Worm (Caenorhabditis elegans) whole organism, L4 larva: ENCODE measurements around the gene brc-2.
A peak's percentile ranks its signal among the peaks of the same experiment; 100 is the strongest.

Source experiments
- F26F4.8 ChIP-seq: fragments of 200-800 bp; sonication (Bioruptor generic); conservative IDR thresholded peaks from 2 replicates; pipeline ENCODE4 v1.3.6; 2022; ENCODE audit warnings: missing genetic modification characterization, missing compliant biosample characterization
- R02D3.7 ChIP-seq: fragments of 150-350 bp; sonication (generic microtip); optimal IDR thresholded peaks from 3 replicates; lab custom pipeline; 2014; ENCODE audit warnings: missing biosample characterization, missing genetic modification characterization
- T20F7.1 ChIP-seq: fragments of 200-800 bp; sonication (Bioruptor generic); optimal IDR thresholded peaks from 2 replicates; lab custom pipeline; 2018; ENCODE audit warnings: mild to moderate bottlenecking, missing genetic modification characterization, missing compliant biosample characterization
- T26A8.4 ChIP-seq: fragments of 200-800 bp; sonication (Bioruptor generic); IDR thresholded peaks from 2 replicates; pipeline ENCODE4 v1.3.6; 2022; ENCODE audit warnings: missing genetic modification characterization, missing compliant biosample characterization
- Y105C5A.15 ChIP-seq: fragments of 200-800 bp; sonication (Bioruptor generic); IDR thresholded peaks from 2 replicates; pipeline ENCODE4 v1.3.6; 2022; ENCODE audit warnings: missing genetic modification characterization, missing compliant biosample characterization
- aha-1 ChIP-seq: fragments of 150-350 bp; peaks from one replicate; lab custom pipeline; 2014; ENCODE audit warnings: missing biosample characterization, missing genetic modification characterization
- attf-4 ChIP-seq: sonication (generic microtip); optimal IDR thresholded peaks from 3 replicates; lab custom pipeline; 2017; ENCODE audit warnings: missing biosample characterization, missing genetic modification characterization
- ceh-28 ChIP-seq: fragments of 150-350 bp; optimal IDR thresholded peaks from 2 replicates; lab custom pipeline; 2014; ENCODE audit warnings: missing biosample characterization, missing genetic modification reagents, missing genetic modification characterization
- ceh-62 ChIP-seq: sonication (generic microtip); optimal IDR thresholded peaks from 2 replicates; lab custom pipeline; 2017; ENCODE audit warnings: missing biosample characterization, missing genetic modification characterization
- ces-1 ChIP-seq: fragments of 150-350 bp; sonication (generic microtip); optimal IDR thresholded peaks from 4 replicates; lab custom pipeline; 2014; ENCODE audit warnings: missing biosample characterization, missing genetic modification reagents, missing genetic modification characterization
- cey-2 ChIP-seq: sonication (generic microtip); optimal IDR thresholded peaks from 3 replicates; lab custom pipeline; 2017; ENCODE audit warnings: missing genetic modification characterization, mild to moderate bottlenecking, missing compliant biosample characterization, antibody characterized with exemption, borderline replicate concordance; ENCODE audit not compliant: insufficient read depth
- daf-16 ChIP-seq, 3 experiments: sonication (generic microtip); optimal IDR thresholded peaks; 2 replicates each; lab custom pipeline; 2016 to 2017; ENCODE audit warnings: missing genetic modification characterization in 3 of 3, missing genetic modification reagents in 3 of 3, mild to moderate bottlenecking in 2 of 3, missing compliant biosample characterization in 2 of 3, missing biosample characterization in 1 of 3, moderate library complexity in 1 of 3
- daf-19 ChIP-seq: fragments of 200-800 bp; sonication (Bioruptor generic); conservative IDR thresholded peaks from 2 replicates; pipeline ENCODE4 v1.3.6; 2022; ENCODE audit warnings: missing genetic modification characterization, missing compliant biosample characterization
- egl-27 ChIP-seq: sonication (generic microtip); optimal IDR thresholded peaks from 3 replicates; lab custom pipeline; 2017; ENCODE audit warnings: missing biosample characterization, missing genetic modification reagents, missing genetic modification characterization
- gei-8 ChIP-seq: fragments of 200-800 bp; sonication (Bioruptor generic); optimal IDR thresholded peaks from 2 replicates; lab custom pipeline; 2018; ENCODE audit warnings: mild to moderate bottlenecking, missing genetic modification characterization, missing compliant biosample characterization
- hlh-11 ChIP-seq: fragments of 200-800 bp; sonication (Bioruptor generic); optimal IDR thresholded peaks from 2 replicates; lab custom pipeline; 2018; ENCODE audit warnings: mild to moderate bottlenecking, missing genetic modification characterization, missing compliant biosample characterization
- hmg-1.1 ChIP-seq: fragments of 200-800 bp; sonication (Bioruptor generic); IDR thresholded peaks from 2 replicates; pipeline ENCODE4 v1.3.6; 2022; ENCODE audit warnings: missing genetic modification reagents, missing genetic modification characterization, missing compliant biosample characterization
- lin-13 ChIP-seq: fragments of 150-350 bp; optimal IDR thresholded peaks from 2 replicates; lab custom pipeline; 2014; ENCODE audit warnings: missing biosample characterization, missing genetic modification reagents, missing genetic modification characterization
- lin-29 ChIP-seq: fragments of 200-800 bp; sonication (Bioruptor generic); IDR thresholded peaks from 2 replicates; pipeline ENCODE4 v1.3.6; 2022; ENCODE audit warnings: missing genetic modification reagents, missing genetic modification characterization, missing compliant biosample characterization
- lin-38 ChIP-seq: fragments of 200-800 bp; sonication (Bioruptor generic); IDR thresholded peaks from 2 replicates; pipeline ENCODE4 v1.3.6; 2022; ENCODE audit warnings: missing genetic modification reagents, missing genetic modification characterization, missing compliant biosample characterization
- lir-3 ChIP-seq: sonication (generic microtip); optimal IDR thresholded peaks from 2 replicates; lab custom pipeline; 2016; ENCODE audit warnings: mild to moderate bottlenecking, missing genetic modification characterization, missing compliant biosample characterization
- lsy-2 ChIP-seq, 2 experiments: fragments of 150-350 bp in 1 of 2; sonication (generic microtip) in 1 of 2; optimal IDR thresholded peaks; 2 replicates each; lab custom pipeline; 2014 to 2017; ENCODE audit warnings: missing biosample characterization in 2 of 2, missing genetic modification characterization in 2 of 2
- madf-9 ChIP-seq: fragments of 200-800 bp; sonication (Bioruptor generic); conservative IDR thresholded peaks from 2 replicates; pipeline ENCODE4 v1.3.6; 2022; ENCODE audit warnings: missing genetic modification reagents, missing genetic modification characterization, missing compliant biosample characterization
- mep-1 ChIP-seq: fragments of 150-350 bp; sonication (generic microtip); optimal IDR thresholded peaks from 3 replicates; lab custom pipeline; 2014; ENCODE audit warnings: missing biosample characterization, missing genetic modification characterization
- mxl-2 ChIP-seq: fragments of 200-800 bp; sonication (Bioruptor generic); conservative IDR thresholded peaks from 2 replicates; pipeline ENCODE4 v1.3.6; 2022; ENCODE audit warnings: missing genetic modification reagents, missing genetic modification characterization, missing compliant biosample characterization
- nhr-102 ChIP-seq: sonication (generic microtip); optimal IDR thresholded peaks from 2 replicates; lab custom pipeline; 2016; ENCODE audit warnings: mild to moderate bottlenecking, missing genetic modification characterization, moderate library complexity, missing compliant biosample characterization
- nhr-111 ChIP-seq: fragments of 200-800 bp; sonication (Bioruptor generic); optimal IDR thresholded peaks from 2 replicates; lab custom pipeline; 2018; ENCODE audit warnings: mild to moderate bottlenecking, missing genetic modification characterization, missing compliant biosample characterization
- nhr-25 ChIP-seq: sonication (generic microtip); optimal IDR thresholded peaks from 2 replicates; lab custom pipeline; 2017; ENCODE audit warnings: missing genetic modification characterization, mild to moderate bottlenecking, missing compliant biosample characterization, antibody characterized with exemption, moderate library complexity, borderline replicate concordance; ENCODE audit not compliant: insufficient read depth
- nhr-28 ChIP-seq: fragments of 150-350 bp; optimal IDR thresholded peaks from 2 replicates; lab custom pipeline; 2014; ENCODE audit warnings: missing biosample characterization, missing genetic modification characterization
- nhr-41 ChIP-seq: fragments of 200-800 bp; sonication (Bioruptor generic); IDR thresholded peaks from 2 replicates; pipeline ENCODE4 v1.3.6; 2022; ENCODE audit warnings: missing genetic modification reagents, missing genetic modification characterization, missing compliant biosample characterization
- pha-4 ChIP-seq, 2 experiments: fragments of 150-350 bp in 1 of 2; fragments of 200-800 bp in 1 of 2; sonication (Bioruptor generic) in 1 of 2; IDR thresholded peaks in 1 of 2; optimal IDR thresholded peaks in 1 of 2; 2 replicates each; pipeline versions ENCODE4 v1.3.6 to Lab custom; 2014 to 2022; ENCODE audit warnings: missing genetic modification characterization in 2 of 2, missing genetic modification reagents in 2 of 2, missing biosample characterization in 1 of 2, missing compliant biosample characterization in 1 of 2
- php-3 ChIP-seq: fragments of 200-800 bp; sonication (Bioruptor generic); IDR thresholded peaks from 2 replicates; pipeline ENCODE4 v1.3.6; 2022; ENCODE audit warnings: missing genetic modification reagents, missing genetic modification characterization, missing compliant biosample characterization
- rbr-2 ChIP-seq: sonication (generic microtip); optimal IDR thresholded peaks from 2 replicates; lab custom pipeline; 2016; ENCODE audit warnings: missing genotype, missing genetic modification characterization, missing compliant biosample characterization
- saeg-2 ChIP-seq: fragments of 200-800 bp; sonication (Bioruptor generic); IDR thresholded peaks from 2 replicates; pipeline ENCODE4 v1.3.6; 2022; ENCODE audit warnings: missing genetic modification reagents, missing genetic modification characterization, missing compliant biosample characterization
- sdz-12 ChIP-seq: fragments of 200-800 bp; sonication (Bioruptor generic); optimal IDR thresholded peaks from 2 replicates; lab custom pipeline; 2018; ENCODE audit warnings: mild to moderate bottlenecking, missing genetic modification characterization, missing compliant biosample characterization
- skn-1 ChIP-seq: fragments of 150-350 bp; optimal IDR thresholded peaks from 2 replicates; lab custom pipeline; 2014; ENCODE audit warnings: missing biosample characterization, missing genetic modification characterization
- spr-1 ChIP-seq: sonication (generic microtip); optimal IDR thresholded peaks from 2 replicates; lab custom pipeline; 2016; ENCODE audit warnings: mild to moderate bottlenecking, missing genetic modification characterization, missing compliant biosample characterization
- unc-39 ChIP-seq: sonication (generic microtip); optimal IDR thresholded peaks from 2 replicates; lab custom pipeline; 2017; ENCODE audit warnings: missing biosample characterization, missing genetic modification characterization
- zag-1 ChIP-seq: fragments of 150-350 bp; optimal IDR thresholded peaks from 2 replicates; lab custom pipeline; 2014; ENCODE audit warnings: missing biosample characterization, missing genetic modification characterization
- zip-11 ChIP-seq: fragments of 200-800 bp; sonication (Bioruptor generic); IDR thresholded peaks from 2 replicates; pipeline ENCODE4 v1.3.6; 2022; ENCODE audit warnings: missing genetic modification characterization, missing compliant biosample characterization
- zip-2 ChIP-seq: fragments of 150-350 bp; optimal IDR thresholded peaks from 2 replicates; lab custom pipeline; 2014; ENCODE audit warnings: missing biosample characterization, missing genetic modification characterization
- ztf-11 ChIP-seq: fragments of 150-350 bp; optimal IDR thresholded peaks from 2 replicates; lab custom pipeline; 2014; ENCODE audit warnings: missing biosample characterization, missing genetic modification characterization
- ztf-7 ChIP-seq: fragments of 150-350 bp; optimal IDR thresholded peaks from 2 replicates; lab custom pipeline; 2014; ENCODE audit warnings: missing biosample characterization, missing genetic modification characterization

brc-2 gene

ce11 chrIII:6929558-6930167, 26.8 kb upstream of the brc-2 start, which contains the start of gene inf-1 (continued):
- no peak for TF ChIP-seq nhr-102 (tag; lab: Kevin White, UChicago)
- TF ChIP-seq egl-27 (tag; lab: Kevin White, UChicago), result no peak
- TF ChIP-seq T26A8.4 (GFP tag; lab: Robert Waterston, UW), result no peak
- no peak for TF ChIP-seq unc-39 (tag; lab: Kevin White, UChicago)
- TF ChIP-seq zip-11 (GFP tag; lab: Robert Waterston, UW), result no peak
- TF ChIP-seq saeg-2 (GFP tag; lab: Robert Waterston, UW), result no peak
- TF ChIP-seq php-3 (GFP tag; lab: Robert Waterston, UW), result no peak
- no peak for TF ChIP-seq hlh-11
- no peak for TF ChIP-seq skn-1 (tag; lab: Kevin White, UChicago)
- TF ChIP-seq madf-9, result no peak
- TF ChIP-seq pha-4 (GFP tag; IDR thresholded peaks at IDR 0.05; lab: Robert Waterston, UW), result no peak
- peak; percentile 29 for TF ChIP-seq pha-4 (tag; optimal IDR thresholded peaks at IDR 0.05; lab: Kevin White, UChicago)
- TF ChIP-seq daf-16 (GFP tag; optimal IDR thresholded peaks at IDR 0.05; lab: Kevin White, UChicago), result no peak
- peak; percentile 32 for TF ChIP-seq daf-16 (tag; optimal IDR thresholded peaks at IDR 0.05; lab: Kevin White, UChicago)
- TF ChIP-seq R02D3.7 (tag; lab: Kevin White, UChicago), result no peak
- TF ChIP-seq zip-2 (tag; lab: Kevin White, UChicago), result no peak
- no peak for TF ChIP-seq zag-1
- no peak for TF ChIP-seq nhr-41 (GFP tag; lab: Robert Waterston, UW)
- TF ChIP-seq cey-2 (tag; lab: Kevin White, UChicago), result no peak
- peak; percentile 49 for TF ChIP-seq T20F7.1 (GFP tag; lab: Kevin White, UChicago)
- TF ChIP-seq daf-19 (GFP tag; lab: Robert Waterston, UW), result no peak
- TF ChIP-seq lin-13 (GFP tag; lab: Kevin White, UChicago), result no peak

DNA sequence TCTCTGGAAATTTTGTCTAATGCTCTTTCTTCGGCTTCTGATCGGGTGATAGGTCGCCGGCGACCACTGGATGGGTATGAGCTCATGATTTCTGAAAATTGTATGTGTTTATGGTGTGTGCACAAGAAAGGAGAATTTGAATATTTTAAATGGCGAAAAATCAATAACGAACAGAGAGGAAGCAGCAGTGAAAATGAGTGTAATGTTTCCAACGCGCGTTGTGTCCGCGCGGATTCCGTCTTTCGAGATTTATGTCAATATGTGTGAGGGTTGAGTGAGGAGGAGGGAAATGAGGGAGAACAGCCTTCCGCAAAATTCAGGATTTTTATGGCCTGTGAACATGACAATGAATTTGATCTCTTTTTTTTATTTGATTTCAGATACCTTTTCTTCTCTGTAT, 25.8 kb upstream of the brc-2 start, which contains the start of gene flap-1:
TSS of gene flap-1 (minus strand) at position 101 of the 400 bp plus-strand sequence.
- TF ChIP-seq unc-39 (tag; lab: Kevin White, UChicago) (no peak), aha-1 (tag; lab: Kevin White, UChicago) (peak; percentile 89)

ce11 chrIII:6914840-6915239, 11.9 kb upstream of the brc-2 start:
- no peak for TF ChIP-seq F26F4.8 (GFP tag; lab: Robert Waterston, UW)
- no peak for TF ChIP-seq lir-3
- peak; percentile 52 for TF ChIP-seq ces-1
- peak in 1 of 2 experiments; percentile 31 for TF ChIP-seq lsy-2 (tag; optimal IDR thresholded peaks at IDR 0.05; lab: Kevin White, UChicago)
- no peak for TF ChIP-seq mxl-2
- TF ChIP-seq nhr-25, result no peak

ce11 chrIII:6912381-6912780, 9.5 kb upstream of the brc-2 start, which contains the start of gene pdf-1:
pdf-1 (minus strand) TSS chrIII:6912481.
- TF ChIP-seq nhr-41 (GFP tag; lab: Robert Waterston, UW), result no peak
- TF ChIP-seq ces-1, result no peak
- no peak for TF ChIP-seq mxl-2
- no peak for TF ChIP-seq lin-29 (GFP tag; lab: Robert Waterston, UW)
- TF ChIP-seq zag-1, result no peak
- TF ChIP-seq ztf-11 (tag; lab: Kevin White, UChicago), result no peak
- no peak for TF ChIP-seq attf-4 (tag; lab: Kevin White, UChicago)
- no peak for TF ChIP-seq lin-38 (GFP tag; lab: Robert Waterston, UW)
- TF ChIP-seq T20F7.1 (GFP tag; lab: Kevin White, UChicago), result no peak

DNA sequence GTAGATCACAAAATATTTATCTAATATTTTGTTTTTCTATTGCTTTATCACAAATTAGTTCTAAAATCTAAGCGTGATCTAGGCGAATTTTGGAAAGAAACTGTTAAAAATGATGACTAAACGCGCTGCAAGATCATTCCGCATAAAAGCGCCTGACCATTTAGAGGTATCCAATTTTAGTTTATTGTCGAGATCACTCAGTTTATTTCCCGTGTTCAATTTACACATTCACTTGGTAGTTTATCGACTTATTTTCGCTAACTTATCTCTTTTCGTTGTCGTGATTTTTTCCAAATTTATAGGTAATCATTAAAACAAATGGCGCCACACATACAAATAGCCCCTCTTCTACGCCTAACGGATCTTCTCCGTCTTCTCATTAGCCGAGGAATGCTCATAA, 3.5 kb upstream of the brc-2 start, which contains the start of gene T07E3.2:
TSS of gene T07E3.2 (plus strand) at position 301 of the 400 bp plus-strand sequence.
- TF ChIP-seq madf-9 (no peak), ceh-28 (no peak), mep-1 (no peak), gei-8 (GFP tag; lab: Kevin White, UChicago) (no peak), zag-1 (no peak), nhr-25 (no peak), nhr-41 (GFP tag; lab: Robert Waterston, UW) (no peak), nhr-28 (tag; lab: Kevin White, UChicago) (no peak), Y105C5A.15 (no peak), ztf-7 (tag; lab: Kevin White, UChicago) (no peak), hmg-1.1 (GFP tag; lab: Robert Waterston, UW) (no peak), ceh-62 (tag; lab: Kevin White, UChicago) (no peak), spr-1 (tag; lab: Kevin White, UChicago) (no peak), nhr-111 (no peak), rbr-2 (tag; lab: Kevin White, UChicago) (no peak), sdz-12 (GFP tag; lab: Kevin White, UChicago) (no peak)
